Fruit fly (Drosophila melanogaster) whole organism, prepupa: ENCODE results near the gene JMJD5.

Experiments
- Blimp-1 ChIP-seq: fragments of 200-800 bp; sonication (Bioruptor generic); optimal IDR thresholded peaks from 3 replicates; lab custom pipeline; 2017; ENCODE audit warnings: missing biosample characterization, missing genetic modification characterization, mild to moderate bottlenecking, moderate library complexity, missing genetic modification reagents
- CG10631 ChIP-seq: fragments of 200-800 bp; sonication (Bioruptor generic); optimal IDR thresholded peaks from 2 replicates; lab custom pipeline; 2016; ENCODE audit warnings: missing biosample characterization, missing genetic modification characterization
- CG11294 ChIP-seq: fragments of 200-800 bp; sonication (Bioruptor generic); IDR thresholded peaks from 2 replicates; pipeline ENCODE4 v1.3.6; 2022; ENCODE audit warnings: missing biosample characterization, missing genetic modification characterization
- CG11762 ChIP-seq: fragments of 200-800 bp; sonication (Bioruptor generic); optimal IDR thresholded peaks from 3 replicates; lab custom pipeline; 2016; ENCODE audit warnings: missing biosample characterization, missing genetic modification characterization; ENCODE audit not compliant: insufficient read depth
- CG11902 ChIP-seq: fragments of 200-800 bp; sonication (Bioruptor generic); optimal IDR thresholded peaks from 3 replicates; lab custom pipeline; 2016; ENCODE audit warnings: missing biosample characterization, missing genetic modification characterization
- CG15336 ChIP-seq: fragments of 200-800 bp; sonication (Bioruptor generic); IDR thresholded peaks from 2 replicates; pipeline ENCODE4 v1.3.6; 2022; ENCODE audit warnings: missing biosample characterization, missing genetic modification characterization
- CG1621 ChIP-seq: fragments of 200-800 bp; sonication (Bioruptor generic); optimal IDR thresholded peaks from 3 replicates; lab custom pipeline; 2018; ENCODE audit warnings: missing biosample characterization, mild to moderate bottlenecking, missing genetic modification characterization
- CG16779 ChIP-seq: fragments of 200-800 bp; sonication (Bioruptor generic); optimal IDR thresholded peaks from 3 replicates; lab custom pipeline; 2017; ENCODE audit warnings: missing biosample characterization, mild to moderate bottlenecking, missing genetic modification characterization
- CG3032 ChIP-seq: fragments of 200-800 bp; optimal IDR thresholded peaks from 2 replicates; lab custom pipeline; 2019; ENCODE audit warnings: missing biosample characterization, mild to moderate bottlenecking, missing genetic modification characterization, moderate library complexity
- CG32006 ChIP-seq: fragments of 200-800 bp; sonication (Bioruptor generic); optimal IDR thresholded peaks from 3 replicates; lab custom pipeline; 2017; ENCODE audit warnings: missing biosample characterization, mild to moderate bottlenecking, missing genetic modification characterization
- CG3919 ChIP-seq: fragments of 200-800 bp; sonication (Bioruptor generic); optimal IDR thresholded peaks from 3 replicates; lab custom pipeline; 2016; ENCODE audit warnings: missing biosample characterization, missing genetic modification characterization
- CG4318 ChIP-seq: fragments of 200-800 bp; sonication (Bioruptor generic); optimal IDR thresholded peaks from 3 replicates; lab custom pipeline; 2017; ENCODE audit warnings: missing biosample characterization, mild to moderate bottlenecking, missing genetic modification characterization
- CG6163 ChIP-seq: fragments of 200-800 bp; sonication (Bioruptor generic); IDR thresholded peaks from 3 replicates; pipeline ENCODE4 v1.3.6; 2022; ENCODE audit warnings: missing biosample characterization, missing genetic modification characterization
- CG6276 ChIP-seq: fragments of 200-800 bp; sonication (Bioruptor generic); optimal IDR thresholded peaks from 2 replicates; lab custom pipeline; 2017; ENCODE audit warnings: missing biosample characterization, mild to moderate bottlenecking, missing genetic modification characterization
- CG6792 ChIP-seq: fragments of 200-800 bp; sonication (Bioruptor generic); optimal IDR thresholded peaks from 3 replicates; lab custom pipeline; 2016; ENCODE audit warnings: missing biosample characterization, missing genetic modification characterization
- CG6808 ChIP-seq: fragments of 200-800 bp; sonication (Bioruptor generic); optimal IDR thresholded peaks from 3 replicates; lab custom pipeline; 2017; ENCODE audit warnings: missing biosample characterization, missing genetic modification characterization, mild to moderate bottlenecking, moderate library complexity, missing genetic modification reagents
- CG6854 ChIP-seq: fragments of 200-800 bp; sonication (Bioruptor generic); optimal IDR thresholded peaks from 2 replicates; lab custom pipeline; 2017; ENCODE audit warnings: missing biosample characterization, mild to moderate bottlenecking, missing genetic modification characterization
- CG7368 ChIP-seq: fragments of 200-800 bp; sonication (Bioruptor generic); optimal IDR thresholded peaks from 3 replicates; lab custom pipeline; 2016; ENCODE audit warnings: missing biosample characterization, missing genetic modification characterization
- CG8119 ChIP-seq: fragments of 200-800 bp; sonication (Bioruptor generic); IDR thresholded peaks from 3 replicates; pipeline ENCODE4 v1.3.6; 2022; ENCODE audit warnings: missing biosample characterization, missing genetic modification characterization
- CG8319 ChIP-seq: fragments of 200-800 bp; sonication (Bioruptor generic); optimal IDR thresholded peaks from 3 replicates; lab custom pipeline; 2016; ENCODE audit warnings: missing biosample characterization, missing genetic modification characterization
- CG9139 ChIP-seq: fragments of 200-800 bp; sonication (Bioruptor generic); optimal IDR thresholded peaks from 3 replicates; lab custom pipeline; 2017; ENCODE audit warnings: missing biosample characterization, mild to moderate bottlenecking, missing genetic modification characterization
- Eip75B ChIP-seq: fragments of 200-800 bp; sonication (Bioruptor generic); optimal IDR thresholded peaks from 3 replicates; lab custom pipeline; 2016; ENCODE audit warnings: missing biosample characterization, missing genetic modification characterization
- Eip78C ChIP-seq: fragments of 200-800 bp; sonication (Bioruptor generic); peaks from one replicate; lab custom pipeline; 2016; ENCODE audit warnings: missing biosample characterization, missing genetic modification characterization
- Eip93F ChIP-seq: fragments of 200-800 bp; sonication (Bioruptor generic); optimal IDR thresholded peaks from 2 replicates; lab custom pipeline; 2016; ENCODE audit warnings: missing biosample characterization, mild to moderate bottlenecking, missing genetic modification characterization
- Ets21C ChIP-seq: fragments of 200-800 bp; sonication (Bioruptor generic); optimal IDR thresholded peaks from 3 replicates; lab custom pipeline; 2016; ENCODE audit warnings: missing biosample characterization, missing genetic modification characterization
- Hr39 ChIP-seq: fragments of 200-800 bp; sonication (Bioruptor generic); optimal IDR thresholded peaks from 2 replicates; lab custom pipeline; 2016; ENCODE audit warnings: missing biosample characterization, missing genetic modification characterization
- Hr4 ChIP-seq: fragments of 200-800 bp; sonication (Bioruptor generic); optimal IDR thresholded peaks from 3 replicates; lab custom pipeline; 2016; ENCODE audit warnings: missing biosample characterization, missing genetic modification characterization
- Met ChIP-seq: fragments of 200-800 bp; sonication (Bioruptor generic); optimal IDR thresholded peaks from 3 replicates; lab custom pipeline; 2016; ENCODE audit warnings: missing biosample characterization, missing genetic modification characterization
- Sox102F ChIP-seq: fragments of 200-800 bp; sonication (Bioruptor generic); optimal IDR thresholded peaks from 2 replicates; lab custom pipeline; 2016; ENCODE audit warnings: missing biosample characterization, mild to moderate bottlenecking, missing genetic modification characterization
- Sox14 ChIP-seq: fragments of 200-800 bp; sonication (Bioruptor generic); optimal IDR thresholded peaks from 3 replicates; lab custom pipeline; 2016; ENCODE audit warnings: missing biosample characterization, missing genetic modification characterization
- Sox15 ChIP-seq: fragments of 200-800 bp; sonication (Bioruptor generic); optimal IDR thresholded peaks from 3 replicates; lab custom pipeline; 2016; ENCODE audit warnings: missing biosample characterization, missing genetic modification characterization
- acj6 ChIP-seq: fragments of 200-800 bp; sonication (Bioruptor generic); optimal IDR thresholded peaks from 3 replicates; lab custom pipeline; 2016; ENCODE audit warnings: missing biosample characterization, missing genetic modification characterization
- cyc ChIP-seq: fragments of 200-800 bp; sonication (Bioruptor generic); optimal IDR thresholded peaks from 3 replicates; lab custom pipeline; 2016; ENCODE audit warnings: missing biosample characterization, missing genetic modification characterization
- eg ChIP-seq: fragments of 200-800 bp; sonication (Bioruptor generic); IDR thresholded peaks from 3 replicates; pipeline ENCODE4 v1.3.6; 2022; ENCODE audit warnings: missing biosample characterization, missing genetic modification characterization
- esn ChIP-seq: fragments of 200-800 bp; sonication (Bioruptor generic); optimal IDR thresholded peaks from 2 replicates; lab custom pipeline; 2016; ENCODE audit warnings: missing biosample characterization, mild to moderate bottlenecking, missing genetic modification characterization, moderate library complexity
- fd59A ChIP-seq: fragments of 200-800 bp; sonication (Bioruptor generic); optimal IDR thresholded peaks from 2 replicates; lab custom pipeline; 2017; ENCODE audit warnings: missing biosample characterization, mild to moderate bottlenecking, missing genetic modification characterization, missing genetic modification reagents
- fd85E ChIP-seq: fragments of 200-800 bp; sonication (Bioruptor generic); optimal IDR thresholded peaks from 3 replicates; lab custom pipeline; 2016; ENCODE audit warnings: missing biosample characterization, missing genetic modification characterization
- lz ChIP-seq: fragments of 200-800 bp; sonication (Bioruptor generic); optimal IDR thresholded peaks from 3 replicates; lab custom pipeline; 2016; ENCODE audit warnings: missing biosample characterization, missing genetic modification characterization
- net ChIP-seq: fragments of 200-800 bp; sonication (Bioruptor generic); optimal IDR thresholded peaks from 3 replicates; lab custom pipeline; 2016; ENCODE audit warnings: missing biosample characterization, missing genetic modification characterization
- salr ChIP-seq, 2 experiments: fragments of 200-800 bp; sonication (Bioruptor generic); optimal IDR thresholded peaks; 3 replicates each; lab custom pipeline; 2016 to 2018; ENCODE audit warnings: missing biosample characterization in 2 of 2, missing genetic modification characterization in 2 of 2, mild to moderate bottlenecking in 1 of 2
- spab ChIP-seq: fragments of 200-800 bp; sonication (Bioruptor generic); optimal IDR thresholded peaks from 2 replicates; lab custom pipeline; 2017; ENCODE audit warnings: missing biosample characterization, mild to moderate bottlenecking, missing genetic modification characterization, missing genetic modification reagents
- ss ChIP-seq, 2 experiments: fragments of 200-800 bp; sonication (Bioruptor generic); optimal IDR thresholded peaks; 2 replicates in 1 of 2; 3 replicates in 1 of 2; lab custom pipeline; 2017 to 2018; ENCODE audit warnings: mild to moderate bottlenecking in 2 of 2, missing biosample characterization in 2 of 2, missing genetic modification characterization in 2 of 2, moderate library complexity in 1 of 2
- svp ChIP-seq: fragments of 200-800 bp; sonication (Bioruptor generic); peaks from one replicate; lab custom pipeline; 2016; ENCODE audit warnings: missing biosample characterization, missing genetic modification characterization
- topi ChIP-seq: fragments of 200-800 bp; sonication (Bioruptor generic); optimal IDR thresholded peaks from 3 replicates; lab custom pipeline; 2016; ENCODE audit warnings: missing biosample characterization, missing genetic modification characterization
- vri ChIP-seq: fragments of 200-800 bp; sonication (Bioruptor generic); optimal IDR thresholded peaks from 3 replicates; lab custom pipeline; 2016; ENCODE audit warnings: missing biosample characterization, mild to moderate bottlenecking, missing genetic modification characterization

The JMJD5 gene

dm6 chr3L:799837-800513, 41.2 kb downstream of the JMJD5 start (continued):
- TF ChIP-seq CG10631 (GFP tag; lab: Kevin White, UChicago): peak; percentile 60
- TF ChIP-seq CG11902: peak; percentile 43
- peak; percentile 38 for TF ChIP-seq vri (GFP tag; lab: Kevin White, UChicago)
- peak; percentile 57 for TF ChIP-seq Ets21C (GFP tag; lab: Kevin White, UChicago)
- peak; percentile 74; the same call in 2 of the 3 replicates for TF ChIP-seq CG6163
- peak; percentile 77 for TF ChIP-seq topi
- peak; percentile 92 for TF ChIP-seq svp (GFP tag; lab: Kevin White, UChicago)
- TF ChIP-seq CG32006: peak; percentile 63
- TF ChIP-seq CG6276 (GFP tag; lab: Kevin White, UChicago): peak; percentile 27
- TF ChIP-seq CG6808 (GFP tag; lab: Kevin White, UChicago): peak; percentile 40
- TF ChIP-seq fd85E (GFP tag; lab: Kevin White, UChicago): no peak
- TF ChIP-seq CG6854 (GFP tag; lab: Kevin White, UChicago): no peak
- TF ChIP-seq net (GFP tag; lab: Kevin White, UChicago): peak; percentile 34
- peak; percentile 6 for TF ChIP-seq Eip93F (GFP tag; lab: Kevin White, UChicago)
- TF ChIP-seq CG16779: no peak
- TF ChIP-seq Sox14 (GFP tag; lab: Kevin White, UChicago): peak; percentile 64
- TF ChIP-seq spab: peak; percentile 44
- TF ChIP-seq Hr39 (GFP tag; lab: Kevin White, UChicago): peak; percentile 71
- peak; percentile 46 for TF ChIP-seq CG8319 (GFP tag; lab: Kevin White, UChicago)
- TF ChIP-seq CG4318 (GFP tag; lab: Kevin White, UChicago): peak; percentile 16
- peak; percentile 32 for TF ChIP-seq fd59A (GFP tag; lab: Kevin White, UChicago)

- TF ChIP-seq acj6 (GFP tag; lab: Kevin White, UChicago) (peak; percentile 24), Hr39 (GFP tag; lab: Kevin White, UChicago) (no peak), CG15336 (GFP tag; lab: Robert Waterston, UW) (peak; percentile 28; the same call in 1 of the 2 replicates), fd85E (GFP tag; lab: Kevin White, UChicago) (no peak), cyc (GFP tag; lab: Kevin White, UChicago) (no peak), Sox14 (GFP tag; lab: Kevin White, UChicago) (no peak), CG6163 (peak; percentile 58; the same call in 2 of the 3 replicates), CG10631 (GFP tag; lab: Kevin White, UChicago) (peak; percentile 48), CG7368 (GFP tag; lab: Kevin White, UChicago) (no peak), esn (GFP tag; lab: Kevin White, UChicago) (no peak), lz (GFP tag; lab: Kevin White, UChicago) (no peak), Eip75B (GFP tag; lab: Kevin White, UChicago) (no peak), CG11902 (no peak), Hr4 (GFP tag; lab: Kevin White, UChicago) (no peak), CG4318 (GFP tag; lab: Kevin White, UChicago) (no peak), CG11762 (no peak), vri (GFP tag; lab: Kevin White, UChicago) (no peak), fd59A (GFP tag; lab: Kevin White, UChicago) (no peak), Sox15 (GFP tag; lab: Kevin White, UChicago) (no peak), salr (GFP tag; optimal IDR thresholded peaks at IDR 0.05; lab: Kevin White, UChicago) (no peak), CG6792 (GFP tag; lab: Kevin White, UChicago) (no peak), spab (peak; percentile 32), Eip78C (GFP tag; lab: Kevin White, UChicago) (peak; percentile 64), Met (no peak), CG3032 (tag; lab: Kevin White, UChicago) (peak; percentile 35), Sox102F (no peak), CG11294 (no peak), CG9139 (GFP tag; lab: Kevin White, UChicago) (no peak), eg (peak; percentile 31; the same call in 1 of the 3 replicates), CG6808 (GFP tag; lab: Kevin White, UChicago) (peak; percentile 25), CG3919 (GFP tag; lab: Kevin White, UChicago) (peak; percentile 56), Ets21C (GFP tag; lab: Kevin White, UChicago) (no peak), ss (GFP tag; optimal IDR thresholded peaks at IDR 0.05; lab: Kevin White, UChicago) (peak in 1 of 2 experiments; percentile 36), Blimp-1 (no peak), CG8119 (no peak), CG1621 (no peak)
Measured at dm6 chr3L:796926-797802, 44.0 kb downstream of the JMJD5 start.
